Worm (Caenorhabditis elegans) whole organism, early embryonic: ENCODE measurements around the gene pqn-90.
"Not testable (repeated sequence)": the region's sequence is repeated elsewhere in the genome, so short reads cannot be mapped to it uniquely, and the experiment has no call there.

Experiments
- B0310.2 ChIP-seq: sonication (generic microtip); optimal IDR thresholded peaks from 2 replicates; lab custom pipeline; 2016; ENCODE audit warnings: mild to moderate bottlenecking, missing genetic modification characterization, missing compliant biosample characterization
- F13C5.2 ChIP-seq: sonication (generic microtip); optimal IDR thresholded peaks from 2 replicates; lab custom pipeline; 2017; ENCODE audit warnings: mild to moderate bottlenecking, missing genetic modification characterization, inconsistent platforms, missing compliant biosample characterization
- aly-1 ChIP-seq: sonication (generic microtip); optimal IDR thresholded peaks from 2 replicates; lab custom pipeline; 2016; ENCODE audit warnings: missing genetic modification characterization, missing compliant biosample characterization
- ama-1 ChIP-seq: fragments of 150-350 bp; optimal IDR thresholded peaks from 2 replicates; lab custom pipeline; 2014
- ceh-13 ChIP-seq: fragments of 200-800 bp; sonication (Bioruptor generic); optimal IDR thresholded peaks from 2 replicates; lab custom pipeline; 2018; ENCODE audit warnings: mild to moderate bottlenecking, missing genetic modification characterization, missing compliant biosample characterization
- ceh-36 ChIP-seq: sonication (generic microtip); optimal IDR thresholded peaks from 2 replicates; lab custom pipeline; 2016; ENCODE audit warnings: missing genetic modification characterization, inconsistent platforms, missing compliant biosample characterization
- ets-7 ChIP-seq: sonication (generic microtip); optimal IDR thresholded peaks from 2 replicates; lab custom pipeline; 2016; ENCODE audit warnings: missing genotype, missing genetic modification characterization, missing compliant biosample characterization
- flt-1 ChIP-seq: fragments of 200-800 bp; sonication (Bioruptor generic); IDR thresholded peaks from 2 replicates; pipeline ENCODE4 v1.3.6; 2022; ENCODE audit warnings: missing genetic modification characterization, missing compliant biosample characterization
- hmbx-1 ChIP-seq: sonication (generic microtip); optimal IDR thresholded peaks from 2 replicates; lab custom pipeline; 2016; ENCODE audit warnings: mild to moderate bottlenecking, missing genetic modification characterization, missing compliant biosample characterization
- hmg-4 ChIP-seq: fragments of 200-800 bp; sonication (Bioruptor generic); optimal IDR thresholded peaks from 2 replicates; lab custom pipeline; 2018; ENCODE audit warnings: mild to moderate bottlenecking, missing genetic modification characterization, missing compliant biosample characterization
- hnd-1 ChIP-seq: sonication (generic microtip); optimal IDR thresholded peaks from 2 replicates; lab custom pipeline; 2016; ENCODE audit warnings: missing genetic modification characterization, missing compliant biosample characterization
- pes-1 ChIP-seq: fragments of 200-800 bp; sonication (Bioruptor generic); IDR thresholded peaks from 2 replicates; pipeline ENCODE4 v1.3.6; 2022; ENCODE audit warnings: missing genetic modification reagents, missing genetic modification characterization, missing compliant biosample characterization
- scrt-1 ChIP-seq: fragments of 200-800 bp; sonication (Bioruptor generic); IDR thresholded peaks from 2 replicates; pipeline ENCODE4 v1.3.6; 2022; ENCODE audit warnings: missing genetic modification characterization, missing compliant biosample characterization
- sea-1 ChIP-seq: fragments of 200-800 bp; sonication (Bioruptor generic); conservative IDR thresholded peaks from 2 replicates; pipeline ENCODE4 v1.3.6; 2022; ENCODE audit warnings: missing genetic modification characterization, missing compliant biosample characterization
- tbx-11 ChIP-seq: fragments of 200-800 bp; sonication (Bioruptor generic); IDR thresholded peaks from 2 replicates; pipeline ENCODE4 v1.3.6; 2022; ENCODE audit warnings: missing genetic modification characterization, missing compliant biosample characterization
- tbx-37 ChIP-seq: fragments of 200-800 bp; sonication (Bioruptor generic); conservative IDR thresholded peaks from 2 replicates; pipeline ENCODE4 v1.3.6; 2022; ENCODE audit warnings: missing genetic modification reagents, missing genetic modification characterization, missing compliant biosample characterization
- tra-4 ChIP-seq: sonication (generic microtip); optimal IDR thresholded peaks from 2 replicates; lab custom pipeline; 2017; ENCODE audit warnings: missing genetic modification characterization, missing compliant biosample characterization

pqn-90 gene

ce11 chrIV:15291162-15291561 is at the start of gene pqn-90:
Gene pqn-90 (minus strand): TSS chrIV:15291262.
- TF ChIP-seq tbx-11 (no peak), flt-1 (GFP tag; lab: Robert Waterston, UW) (no peak), aly-1 (tag; lab: Kevin White, UChicago) (no peak), ceh-13 (GFP tag; lab: Kevin White, UChicago) (no peak), F13C5.2 (no peak), tbx-37 (GFP tag; lab: Robert Waterston, UW) (no peak), ama-1 (lab: Kevin White, UChicago) (no peak), sea-1 (GFP tag; lab: Robert Waterston, UW) (no peak), tra-4 (tag; lab: Kevin White, UChicago) (no peak), hmbx-1 (tag; lab: Kevin White, UChicago) (no peak), ceh-36 (tag; lab: Kevin White, UChicago) (no peak), hmg-4 (no peak), ets-7 (tag; lab: Kevin White, UChicago) (no peak), pes-1 (GFP tag; lab: Robert Waterston, UW) (no peak), hnd-1 (tag; lab: Kevin White, UChicago) (no peak), scrt-1 (GFP tag; lab: Robert Waterston, UW) (no peak), B0310.2 (tag; lab: Kevin White, UChicago) (no peak)

- TF ChIP-seq hmbx-1 (tag; lab: Kevin White, UChicago): no peak
- TF ChIP-seq tbx-11: no peak
Measured at ce11 chrIV:15336778-15337177, 45.7 kb upstream of the pqn-90 start, which contains the start of gene irld-59. Gene irld-59 (plus strand): TSS chrIV:15337078.

- TF ChIP-seq scrt-1 (GFP tag; lab: Robert Waterston, UW) (no peak), flt-1 (GFP tag; lab: Robert Waterston, UW) (no peak)
Measured at ce11 chrIV:15328092-15328491, 37.0 kb upstream of the pqn-90 start, which contains the start of gene tbx-40. Gene tbx-40 (minus strand): TSS chrIV:15328192.

- TF ChIP-seq hmbx-1 (tag; lab: Kevin White, UChicago): no peak
- TF ChIP-seq flt-1 (GFP tag; lab: Robert Waterston, UW): no peak
- TF ChIP-seq B0310.2 (tag; lab: Kevin White, UChicago): no peak
- no peak for TF ChIP-seq sea-1 (GFP tag; lab: Robert Waterston, UW)
- TF ChIP-seq hnd-1 (tag; lab: Kevin White, UChicago): no peak
Measured at ce11 chrIV:15323593-15323992, 32.5 kb upstream of the pqn-90 start, which contains the start of gene tbx-39. Gene tbx-39 (plus strand): TSS chrIV:15323893.

ce11 chrIV:15321279-15321678 is 30.2 kb upstream of the pqn-90 start, which contains the start of gene Y73F8A.15:
Gene Y73F8A.15 (plus strand): TSS chrIV:15321579.
- TF ChIP-seq tbx-11 (no peak), ets-7 (tag; lab: Kevin White, UChicago) (no peak)

ce11 chrIV:15318982-15319381 is 27.9 kb upstream of the pqn-90 start, which contains the start of gene Y73F8A.14:
Gene Y73F8A.14 (minus strand): TSS chrIV:15319082.
- not testable (repeated sequence) for TF ChIP-seq ceh-36 (tag; lab: Kevin White, UChicago); ceh-13 (GFP tag; lab: Kevin White, UChicago); F13C5.2

ce11 chrIV:15315502-15315901 is 24.4 kb upstream of the pqn-90 start:
- no peak for TF ChIP-seq aly-1 (tag; lab: Kevin White, UChicago)
- no peak for TF ChIP-seq hmbx-1 (tag; lab: Kevin White, UChicago)
- no peak for TF ChIP-seq ceh-13 (GFP tag; lab: Kevin White, UChicago)
- no peak for TF ChIP-seq flt-1 (GFP tag; lab: Robert Waterston, UW)

ce11 chrIV:15312008-15312407 is 20.9 kb upstream of the pqn-90 start, which contains the start of gene Y73F8A.13:
Gene Y73F8A.13 (plus strand): TSS chrIV:15312247.
- TF ChIP-seq hmbx-1 (tag; lab: Kevin White, UChicago): no peak
- no peak for TF ChIP-seq ceh-13 (GFP tag; lab: Kevin White, UChicago)
- no peak for TF ChIP-seq pes-1 (GFP tag; lab: Robert Waterston, UW)
- no peak for TF ChIP-seq hnd-1 (tag; lab: Kevin White, UChicago)
- no peak for TF ChIP-seq tbx-11
- no peak for TF ChIP-seq F13C5.2
- no peak for TF ChIP-seq ceh-36 (tag; lab: Kevin White, UChicago)
- TF ChIP-seq B0310.2 (tag; lab: Kevin White, UChicago): no peak
- TF ChIP-seq ets-7 (tag; lab: Kevin White, UChicago): no peak
- no peak for TF ChIP-seq aly-1 (tag; lab: Kevin White, UChicago)
- TF ChIP-seq tra-4 (tag; lab: Kevin White, UChicago): no peak
- TF ChIP-seq tbx-37 (GFP tag; lab: Robert Waterston, UW): no peak

ce11 chrIV:15311590-15311989 is 20.5 kb upstream of the pqn-90 start, which contains the start of gene Y73F8A.12:
Gene Y73F8A.12 (minus strand): TSS chrIV:15311690.
- TF ChIP-seq ceh-36 (tag; lab: Kevin White, UChicago); tra-4 (tag; lab: Kevin White, UChicago); sea-1 (GFP tag; lab: Robert Waterston, UW): not testable (repeated sequence)
